ENCODE assay signal across 1 worm cellular context in the genomic region with DNA sequence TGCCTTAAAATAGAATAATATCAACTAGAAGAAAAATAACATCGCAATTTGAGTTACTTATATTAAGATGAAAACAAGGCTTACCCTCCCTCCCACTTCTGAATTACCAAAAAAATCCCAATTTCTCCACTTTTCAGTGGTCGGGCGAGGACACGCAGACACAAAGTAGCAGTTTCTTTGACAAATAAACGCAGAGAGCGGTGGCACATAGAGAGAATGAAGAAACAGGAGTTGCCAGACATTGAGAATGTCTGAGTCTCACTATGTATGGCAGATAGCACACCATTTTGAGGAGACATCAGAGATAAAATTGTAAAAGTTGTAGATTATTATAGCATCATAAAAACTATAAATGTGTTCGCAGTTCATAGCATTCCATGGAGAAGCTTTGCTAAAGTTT.
TF ChIP-seq lines count a peak whose summit lies in the region.

No protein-coding gene starts in this region.

TF ChIP-seq in whole organism, L1 larva, 84 proteins besides CTCF, POLR2A, EP300 and RAD21 (continued from another document):
- no peak for TF ChIP-seq lin-15B (tag; optimal IDR thresholded peaks at IDR 0.05; lab: Kevin White, UChicago)
- TF ChIP-seq lir-3 (tag; optimal IDR thresholded peaks at IDR 0.05; lab: Kevin White, UChicago; ENCODE audit: poor library complexity), result peak; percentile 58
- TF ChIP-seq ztf-4 (tag; optimal IDR thresholded peaks at IDR 0.05; lab: Kevin White, UChicago), result no peak
